Fruit fly (Drosophila melanogaster) whole organism, embryonic: Measurements from ENCODE around the gene CG43731.
A peak's percentile ranks its signal among the peaks of the same experiment; 100 is the strongest.

Experiments
- ATbp ChIP-seq: fragments of 200-800 bp; sonication (Bioruptor generic); optimal IDR thresholded peaks from 2 replicates; lab custom pipeline; 2017; ENCODE audit warnings: missing biosample characterization, mild to moderate bottlenecking, missing genetic modification characterization, missing genetic modification reagents
- BEAF-32 ChIP-seq: fragments of 200-800 bp; sonication (Bioruptor generic); optimal IDR thresholded peaks from 3 replicates; lab custom pipeline; 2017; ENCODE audit warnings: missing biosample characterization, missing genetic modification characterization, mild to moderate bottlenecking, moderate library complexity, missing genetic modification reagents
- CG10431 ChIP-seq: fragments of 200-800 bp; sonication (Bioruptor generic); optimal IDR thresholded peaks from 3 replicates; lab custom pipeline; 2018; ENCODE audit warnings: missing biosample characterization, mild to moderate bottlenecking, missing genetic modification characterization
- CG11247 ChIP-seq: fragments of 200-800 bp; sonication (Bioruptor generic); IDR thresholded peaks from 2 replicates; pipeline ENCODE4 v1.3.6; 2022; ENCODE audit warnings: missing biosample characterization, missing genetic modification characterization
- CG11560 ChIP-seq: fragments of 200-800 bp; sonication (Bioruptor generic); IDR thresholded peaks from 3 replicates; pipeline ENCODE4 v1.3.6; 2022; ENCODE audit warnings: missing biosample characterization, missing genetic modification characterization
- CG13894 ChIP-seq: fragments of 200-800 bp; sonication (Bioruptor generic); optimal IDR thresholded peaks from 3 replicates; lab custom pipeline; 2018; ENCODE audit warnings: missing biosample characterization, mild to moderate bottlenecking, missing genetic modification characterization, moderate library complexity
- CG14014 ChIP-seq: fragments of 200-800 bp; sonication (Bioruptor generic); IDR thresholded peaks from 2 replicates; pipeline ENCODE4 v1.3.6; 2022; ENCODE audit warnings: missing biosample characterization, missing genetic modification characterization
- CG15601 ChIP-seq: fragments of 200-800 bp; sonication (Bioruptor generic); optimal IDR thresholded peaks from 3 replicates; lab custom pipeline; 2019; ENCODE audit warnings: missing biosample characterization, mild to moderate bottlenecking, missing genetic modification characterization, moderate library complexity
- CG17359 ChIP-seq: fragments of 200-800 bp; sonication (Bioruptor generic); optimal IDR thresholded peaks from 3 replicates; lab custom pipeline; 2018; ENCODE audit warnings: missing biosample characterization, mild to moderate bottlenecking, missing genetic modification characterization, moderate library complexity
- CG17385 ChIP-seq: fragments of 200-800 bp; sonication (Bioruptor generic); optimal IDR thresholded peaks from 3 replicates; lab custom pipeline; 2018; ENCODE audit warnings: missing biosample characterization, mild to moderate bottlenecking, missing genetic modification characterization
- CG17802 ChIP-seq: fragments of 200-800 bp; sonication (Bioruptor generic); optimal IDR thresholded peaks from 2 replicates; lab custom pipeline; 2018; ENCODE audit warnings: missing biosample characterization, mild to moderate bottlenecking, missing genetic modification characterization, moderate library complexity
- CG17912 ChIP-seq: fragments of 200-800 bp; sonication (Bioruptor generic); optimal IDR thresholded peaks from 2 replicates; lab custom pipeline; 2018; ENCODE audit warnings: missing biosample characterization, mild to moderate bottlenecking, missing genetic modification characterization
- CG18262 ChIP-seq: fragments of 200-800 bp; optimal IDR thresholded peaks from 3 replicates; lab custom pipeline; 2019; ENCODE audit warnings: missing biosample characterization, mild to moderate bottlenecking, missing genetic modification characterization, moderate library complexity
- CG2116 ChIP-seq: fragments of 200-800 bp; sonication (Bioruptor generic); optimal IDR thresholded peaks from 3 replicates; lab custom pipeline; 2018; ENCODE audit warnings: missing biosample characterization, mild to moderate bottlenecking, missing genetic modification characterization
- CG30403 ChIP-seq: fragments of 200-800 bp; sonication (Bioruptor generic); optimal IDR thresholded peaks from 3 replicates; lab custom pipeline; 2016; ENCODE audit warnings: missing biosample characterization, missing genetic modification characterization
- CG3281 ChIP-seq: fragments of 200-800 bp; sonication (Bioruptor generic); optimal IDR thresholded peaks from 3 replicates; lab custom pipeline; 2017; ENCODE audit warnings: missing biosample characterization, mild to moderate bottlenecking, missing genetic modification characterization
- CG3726 ChIP-seq: fragments of 200-800 bp; sonication (Bioruptor generic); IDR thresholded peaks from 3 replicates; pipeline ENCODE4, ENCODE4 v1.3.6; 2022; ENCODE audit warnings: missing biosample characterization, missing genetic modification characterization
- CG4617 ChIP-seq: fragments of 200-800 bp; sonication (Bioruptor generic); optimal IDR thresholded peaks from 3 replicates; lab custom pipeline; 2016; ENCODE audit warnings: missing biosample characterization, missing genetic modification characterization, borderline replicate concordance
- CG4820 ChIP-seq: fragments of 200-800 bp; sonication (Bioruptor generic); optimal IDR thresholded peaks from 3 replicates; lab custom pipeline; 2016; ENCODE audit warnings: missing biosample characterization, missing genetic modification characterization
- CG5245 ChIP-seq: fragments of 200-800 bp; sonication (Bioruptor generic); optimal IDR thresholded peaks from 3 replicates; lab custom pipeline; 2016; ENCODE audit warnings: missing biosample characterization, missing genetic modification characterization
- CG6254 ChIP-seq: fragments of 200-800 bp; sonication (Bioruptor generic); optimal IDR thresholded peaks from 3 replicates; lab custom pipeline; 2017; ENCODE audit warnings: mild to moderate bottlenecking, missing biosample characterization, missing genetic modification reagents, missing genetic modification characterization
- CG7963 ChIP-seq: fragments of 200-800 bp; sonication (Bioruptor generic); IDR thresholded peaks from 3 replicates; pipeline ENCODE4 v1.3.6; 2022; ENCODE audit warnings: missing biosample characterization, missing genetic modification characterization; ENCODE audit not compliant: partially characterized antibody
- CG8089 ChIP-seq: fragments of 200-800 bp; sonication (Bioruptor generic); optimal IDR thresholded peaks from 3 replicates; lab custom pipeline; 2016; ENCODE audit warnings: missing biosample characterization, missing genetic modification characterization
- CG9215 ChIP-seq: fragments of 200-800 bp; sonication (Bioruptor generic); IDR thresholded peaks from 2 replicates; pipeline ENCODE4 v1.3.6; 2022; ENCODE audit warnings: missing biosample characterization, missing genetic modification characterization
- CG9797 ChIP-seq: fragments of 200-800 bp; sonication (Bioruptor generic); optimal IDR thresholded peaks from 3 replicates; lab custom pipeline; 2018; ENCODE audit warnings: missing biosample characterization, mild to moderate bottlenecking, missing genetic modification characterization
- Deaf1 ChIP-seq: fragments of 200-800 bp; optimal IDR thresholded peaks from 3 replicates; lab custom pipeline; 2019; ENCODE audit warnings: missing biosample characterization, mild to moderate bottlenecking, missing genetic modification characterization, moderate library complexity
- E2f1 ChIP-seq: fragments of 200-800 bp; sonication (Bioruptor generic); IDR thresholded peaks from 2 replicates; pipeline ENCODE4 v1.3.6; 2022; ENCODE audit warnings: missing biosample characterization, missing genetic modification characterization
- E2f2 ChIP-seq: fragments of 200-800 bp; sonication (Bioruptor generic); IDR thresholded peaks from 2 replicates; pipeline ENCODE4 v1.3.6; 2022; ENCODE audit warnings: missing biosample characterization, missing genetic modification characterization
- Sin3A ChIP-seq: fragments of >200 bp; optimal IDR thresholded peaks from 2 replicates; lab custom pipeline; 2018
- Sry-δ ChIP-seq: fragments of 200-800 bp; sonication (Bioruptor generic); optimal IDR thresholded peaks from 2 replicates; lab custom pipeline; 2016; ENCODE audit warnings: missing biosample characterization, missing genetic modification characterization
- abd-A ChIP-seq: fragments of 200-800 bp; sonication (Bioruptor generic); optimal IDR thresholded peaks from 3 replicates; lab custom pipeline; 2019; ENCODE audit warnings: missing biosample characterization, mild to moderate bottlenecking, missing genetic modification characterization, moderate library complexity
- al ChIP-seq: fragments of 200-800 bp; sonication (Bioruptor generic); IDR thresholded peaks from 2 replicates; pipeline ENCODE4 v1.3.6; 2022; ENCODE audit warnings: missing biosample characterization, missing genetic modification characterization
- bsh ChIP-seq, 2 experiments: fragments of 200-800 bp; sonication (Bioruptor generic); optimal IDR thresholded peaks; 2 replicates each; lab custom pipeline; 2017 to 2018; ENCODE audit warnings: mild to moderate bottlenecking in 2 of 2, missing biosample characterization in 2 of 2, missing genetic modification characterization in 2 of 2, moderate library complexity in 1 of 2
- cg ChIP-seq: fragments of 200-800 bp; sonication (Bioruptor generic); optimal IDR thresholded peaks from 3 replicates; lab custom pipeline; 2019; ENCODE audit warnings: missing biosample characterization, mild to moderate bottlenecking, missing genetic modification characterization, moderate library complexity
- chif ChIP-seq, 2 experiments: fragments of 200-800 bp; sonication (Bioruptor generic); optimal IDR thresholded peaks; 3 replicates each; lab custom pipeline; 2016; ENCODE audit warnings: missing biosample characterization in 2 of 2, missing genetic modification characterization in 2 of 2
- eyg ChIP-seq: fragments of 200-800 bp; sonication (Bioruptor generic); optimal IDR thresholded peaks from 3 replicates; lab custom pipeline; 2016; ENCODE audit warnings: missing biosample characterization, missing genetic modification characterization
- gro ChIP-seq: fragments of 200-800 bp; sonication (Bioruptor generic); optimal IDR thresholded peaks from 2 replicates; lab custom pipeline; 2016; ENCODE audit warnings: missing biosample characterization, missing genetic modification characterization
- gsb-n ChIP-seq: fragments of 200-800 bp; sonication (Bioruptor generic); optimal IDR thresholded peaks from 3 replicates; lab custom pipeline; 2018; ENCODE audit warnings: missing biosample characterization, mild to moderate bottlenecking, missing genetic modification characterization
- jumu ChIP-seq: fragments of 200-800 bp; sonication (Bioruptor generic); optimal IDR thresholded peaks from 3 replicates; lab custom pipeline; 2016; ENCODE audit warnings: missing biosample characterization, missing genetic modification characterization
- kah ChIP-seq: fragments of 200-800 bp; sonication (Bioruptor generic); optimal IDR thresholded peaks from 2 replicates; lab custom pipeline; 2018; ENCODE audit warnings: missing biosample characterization, mild to moderate bottlenecking, missing genetic modification characterization
- klu ChIP-seq: fragments of 200-800 bp; sonication (Bioruptor generic); IDR thresholded peaks from 2 replicates; pipeline ENCODE4 v1.3.6; 2022; ENCODE audit warnings: missing biosample characterization, missing genetic modification characterization
- kni ChIP-seq: fragments of 200-800 bp; sonication (Bioruptor generic); optimal IDR thresholded peaks from 3 replicates; lab custom pipeline; 2017; ENCODE audit warnings: mild to moderate bottlenecking, missing biosample characterization, missing genetic modification reagents, missing genetic modification characterization
- psq ChIP-seq: fragments of 200-800 bp; sonication (Bioruptor generic); optimal IDR thresholded peaks from 2 replicates; lab custom pipeline; 2017; ENCODE audit warnings: missing biosample characterization, missing genetic modification characterization
- run ChIP-seq: fragments of 200-800 bp; sonication (Bioruptor generic); optimal IDR thresholded peaks from 3 replicates; lab custom pipeline; 2018; ENCODE audit warnings: missing biosample characterization, mild to moderate bottlenecking, missing genetic modification characterization
- slp2 ChIP-seq: fragments of 200-800 bp; sonication (Bioruptor generic); optimal IDR thresholded peaks from 2 replicates; lab custom pipeline; 2016; ENCODE audit warnings: missing biosample characterization, missing genetic modification characterization
- sob ChIP-seq: fragments of 200-800 bp; sonication (Bioruptor generic); IDR thresholded peaks from 2 replicates; pipeline ENCODE4 v1.3.6; 2022; ENCODE audit warnings: missing biosample characterization, missing genetic modification characterization
- sr ChIP-seq: fragments of 200-800 bp; sonication (Bioruptor generic); IDR thresholded peaks from 3 replicates; pipeline ENCODE4 v1.3.6; 2022; ENCODE audit warnings: missing biosample characterization, missing genetic modification characterization
- tgo ChIP-seq: fragments of 200-800 bp; sonication (Bioruptor generic); IDR thresholded peaks from 3 replicates; pipeline ENCODE4 v1.3.6; 2022; ENCODE audit warnings: missing biosample characterization, missing genetic modification characterization
- unc-4 ChIP-seq: fragments of 200-800 bp; sonication (Bioruptor generic); IDR thresholded peaks from 2 replicates; pipeline ENCODE4 v1.3.6; 2022; ENCODE audit warnings: missing biosample characterization, missing genetic modification characterization; ENCODE audit not compliant: partially characterized antibody
- wek ChIP-seq: fragments of 200-800 bp; sonication (Bioruptor generic); optimal IDR thresholded peaks from 3 replicates; lab custom pipeline; 2018; ENCODE audit warnings: missing biosample characterization, mild to moderate bottlenecking, missing genetic modification characterization, moderate library complexity
- zfh1 ChIP-seq: fragments of 200-800 bp; sonication (Bioruptor generic); IDR thresholded peaks from 3 replicates; pipeline ENCODE4 v1.3.6; 2022; ENCODE audit warnings: missing biosample characterization, missing genetic modification characterization

Gene CG43731

dm6 chr2L:19126888-19127287 is 25.0 kb downstream of the CG43731 start (continued):
- TF ChIP-seq CG14014 (0 out of 2 replicates have a peak, but pooled peaks have one; percentile 34), tgo (peak; percentile 56; the same call in 1 of the 3 replicates), kah (GFP tag; lab: Kevin White, UChicago) (peak; percentile 24), CG6254 (GFP tag; lab: Kevin White, UChicago) (peak; percentile 40), chif (GFP tag; optimal IDR thresholded peaks at IDR 0.05; lab: Kevin White, UChicago) (peak in 1 of 2 experiments; percentile 2), Sin3A (lab: Kevin White, UChicago) (no peak), CG17385 (GFP tag; lab: Kevin White, UChicago) (peak; percentile 68), abd-A (tag; lab: Kevin White, UChicago) (no peak), ATbp (GFP tag; lab: Kevin White, UChicago) (peak; percentile 32), CG11247 (GFP tag; lab: Robert Waterston, UW) (0 out of 2 replicates have a peak, but pooled peaks have one; percentile 11), CG15601 (peak; percentile 78), run (peak; percentile 9), bsh (GFP tag; optimal IDR thresholded peaks at IDR 0.05; lab: Kevin White, UChicago) (peak in 1 of 2 experiments; percentile 65), zfh1 (GFP tag; lab: Robert Waterston, UW) (0 out of 3 replicates have a peak, but pooled peaks have one; percentile 8), CG5245 (GFP tag; lab: Kevin White, UChicago) (peak; percentile 23), E2f1 (GFP tag; lab: Robert Waterston, UW) (peak; percentile 28; the same call in 1 of the 2 replicates), eyg (GFP tag; lab: Kevin White, UChicago) (no peak), CG9215 (GFP tag; lab: Robert Waterston, UW) (peak; percentile 58), unc-4 (GFP tag; lab: Robert Waterston, UW) (no peak; the same call in 1 of the 2 replicates), CG7963 (no peak), CG30403 (GFP tag; lab: Kevin White, UChicago) (peak; percentile 68), jumu (GFP tag; lab: Kevin White, UChicago) (no peak), klu (GFP tag; lab: Robert Waterston, UW) (no peak; the same call in 1 of the 2 replicates), CG8089 (GFP tag; lab: Kevin White, UChicago) (no peak), E2f2 (peak; percentile 67), gro (GFP tag; lab: Kevin White, UChicago) (no peak), CG4820 (GFP tag; lab: Kevin White, UChicago) (peak; percentile 35), slp2 (no peak), CG17359 (tag; lab: Kevin White, UChicago) (peak; percentile 28), Sry-δ (GFP tag; lab: Kevin White, UChicago) (no peak), wek (GFP tag; lab: Kevin White, UChicago) (no peak), CG11560 (no peak), al (GFP tag; lab: Robert Waterston, UW) (peak; percentile 60), CG10431 (GFP tag; lab: Kevin White, UChicago) (peak; percentile 66), BEAF-32 (GFP tag; lab: Kevin White, UChicago) (peak; percentile 23), CG9797 (GFP tag; lab: Kevin White, UChicago) (no peak), Deaf1 (tag; lab: Kevin White, UChicago) (peak; percentile 1), CG2116 (peak; percentile 63), CG13894 (tag; lab: Kevin White, UChicago) (peak; percentile 73), CG4617 (GFP tag; lab: Kevin White, UChicago) (peak; percentile 34), sr (GFP tag; lab: Robert Waterston, UW) (no peak), CG3281 (GFP tag; lab: Kevin White, UChicago) (peak; percentile 63), kni (GFP tag; lab: Kevin White, UChicago) (no peak), gsb-n (tag; lab: Kevin White, UChicago) (peak; percentile 65), psq (GFP tag; lab: Kevin White, UChicago) (no peak), CG18262 (tag; lab: Kevin White, UChicago) (peak; percentile 60), CG17802 (no peak), sob (peak; percentile 59), CG3726 (GFP tag; lab: Robert Waterston, UW) (no peak), CG17912 (GFP tag; lab: Kevin White, UChicago) (peak; percentile 8), cg (GFP tag; lab: Kevin White, UChicago) (no peak)
